Worm (Caenorhabditis elegans) whole organism, L4 larva: Measurements from ENCODE around the gene sup-35.

Experiments used
- D1046.2 ChIP-seq: fragments of 200-800 bp; sonication (Bioruptor generic); IDR thresholded peaks from 2 replicates; pipeline ENCODE4 v1.3.6; 2022; ENCODE audit warnings: missing genetic modification characterization, missing compliant biosample characterization
- F37D6.2 ChIP-seq: sonication (generic microtip); optimal IDR thresholded peaks from 2 replicates; lab custom pipeline; 2016; ENCODE audit warnings: mild to moderate bottlenecking, missing genetic modification characterization, missing compliant biosample characterization
- F49E8.2 ChIP-seq: sonication (generic microtip); optimal IDR thresholded peaks from 2 replicates; lab custom pipeline; 2016; ENCODE audit warnings: missing compliant biosample characterization, mild to moderate bottlenecking, missing genetic modification characterization, borderline replicate concordance
- T26A8.4 ChIP-seq: fragments of 200-800 bp; sonication (Bioruptor generic); IDR thresholded peaks from 2 replicates; pipeline ENCODE4 v1.3.6; 2022; ENCODE audit warnings: missing genetic modification characterization, missing compliant biosample characterization
- Y48G9A.11 ChIP-seq: fragments of 200-800 bp; sonication (Bioruptor generic); IDR thresholded peaks from 2 replicates; pipeline ENCODE4 v1.3.6; 2022; ENCODE audit warnings: missing genetic modification reagents, missing genetic modification characterization, missing compliant biosample characterization
- Y75B8A.6 ChIP-seq: fragments of 200-800 bp; sonication (Bioruptor generic); IDR thresholded peaks from 2 replicates; pipeline ENCODE4 v1.3.6; 2022; ENCODE audit warnings: missing genetic modification reagents, missing genetic modification characterization, missing compliant biosample characterization
- ZK337.2 ChIP-seq: fragments of 200-800 bp; sonication (Bioruptor generic); IDR thresholded peaks from 2 replicates; pipeline ENCODE4 v1.3.6; 2022; ENCODE audit warnings: missing genetic modification reagents, missing genetic modification characterization, missing compliant biosample characterization
- ZK546.5 ChIP-seq, 2 experiments: sonication (generic microtip); optimal IDR thresholded peaks; 2 replicates each; lab custom pipeline; 2017; ENCODE audit warnings: missing biosample characterization in 2 of 2, missing genetic modification characterization in 2 of 2
- aha-1 ChIP-seq: fragments of 150-350 bp; peaks from one replicate; lab custom pipeline; 2014; ENCODE audit warnings: missing biosample characterization, missing genetic modification characterization
- aly-2 ChIP-seq: sonication (generic microtip); optimal IDR thresholded peaks from 2 replicates; lab custom pipeline; 2018; ENCODE audit warnings: missing biosample characterization, missing genetic modification characterization
- arid-1 ChIP-seq: fragments of 200-800 bp; sonication (Bioruptor generic); conservative IDR thresholded peaks from 2 replicates; pipeline ENCODE4 v1.3.6; 2022; ENCODE audit warnings: missing genetic modification reagents, missing genetic modification characterization, missing compliant biosample characterization
- ceh-20 ChIP-seq: fragments of 200-800 bp; sonication (Bioruptor generic); IDR thresholded peaks from 2 replicates; pipeline ENCODE4 v1.3.6; 2022; ENCODE audit warnings: missing genetic modification reagents, missing genetic modification characterization, missing compliant biosample characterization
- ceh-28 ChIP-seq: fragments of 150-350 bp; optimal IDR thresholded peaks from 2 replicates; lab custom pipeline; 2014; ENCODE audit warnings: missing biosample characterization, missing genetic modification reagents, missing genetic modification characterization
- ceh-32 ChIP-seq: sonication (generic microtip); optimal IDR thresholded peaks from 2 replicates; lab custom pipeline; 2016; ENCODE audit warnings: mild to moderate bottlenecking, missing genetic modification characterization, missing compliant biosample characterization; ENCODE audit not compliant: poor library complexity
- ceh-82 ChIP-seq: sonication (generic microtip); optimal IDR thresholded peaks from 2 replicates; lab custom pipeline; 2017; ENCODE audit warnings: missing biosample characterization, missing genetic modification characterization
- ces-1 ChIP-seq: fragments of 150-350 bp; sonication (generic microtip); optimal IDR thresholded peaks from 4 replicates; lab custom pipeline; 2014; ENCODE audit warnings: missing biosample characterization, missing genetic modification reagents, missing genetic modification characterization
- dmd-6 ChIP-seq: fragments of 200-800 bp; sonication (Bioruptor generic); IDR thresholded peaks from 2 replicates; pipeline ENCODE4 v1.3.6; 2022; ENCODE audit warnings: missing genetic modification reagents, missing genetic modification characterization, missing compliant biosample characterization
- dmd-8 ChIP-seq: fragments of 200-800 bp; sonication (Bioruptor generic); IDR thresholded peaks from 2 replicates; pipeline ENCODE4 v1.3.6; 2022; ENCODE audit warnings: missing genetic modification characterization, missing compliant biosample characterization
- dmd-9 ChIP-seq: fragments of 200-800 bp; sonication (Bioruptor generic); IDR thresholded peaks from 2 replicates; pipeline ENCODE4 v1.3.6; 2022; ENCODE audit warnings: missing genetic modification reagents, missing genetic modification characterization, missing compliant biosample characterization
- dve-1 ChIP-seq: sonication (generic microtip); optimal IDR thresholded peaks from 2 replicates; lab custom pipeline; 2017; ENCODE audit warnings: antibody characterized with exemption, mild to moderate bottlenecking, missing genetic modification characterization, missing compliant biosample characterization; ENCODE audit not compliant: insufficient read depth
- fos-1 ChIP-seq: fragments of 150-350 bp; optimal IDR thresholded peaks from 2 replicates; lab custom pipeline; 2014; ENCODE audit warnings: missing biosample characterization, missing genetic modification characterization
- hlh-30 ChIP-seq: sonication (generic microtip); optimal IDR thresholded peaks from 2 replicates; lab custom pipeline; 2017; ENCODE audit warnings: antibody characterized with exemption, mild to moderate bottlenecking, missing genetic modification characterization, missing compliant biosample characterization; ENCODE audit not compliant: insufficient read depth
- lim-7 ChIP-seq: fragments of 200-800 bp; sonication (Bioruptor generic); IDR thresholded peaks from 2 replicates; pipeline ENCODE4 v1.3.6; 2022; ENCODE audit warnings: missing genetic modification characterization, missing compliant biosample characterization
- lin-1 ChIP-seq: fragments of 200-800 bp; sonication (Bioruptor generic); IDR thresholded peaks from 2 replicates; pipeline ENCODE4 v1.3.6; 2022; ENCODE audit warnings: missing genetic modification reagents, missing genetic modification characterization, missing compliant biosample characterization
- lin-13 ChIP-seq: fragments of 150-350 bp; optimal IDR thresholded peaks from 2 replicates; lab custom pipeline; 2014; ENCODE audit warnings: missing biosample characterization, missing genetic modification reagents, missing genetic modification characterization
- lin-29 ChIP-seq: fragments of 200-800 bp; sonication (Bioruptor generic); IDR thresholded peaks from 2 replicates; pipeline ENCODE4 v1.3.6; 2022; ENCODE audit warnings: missing genetic modification reagents, missing genetic modification characterization, missing compliant biosample characterization
- lsy-2 ChIP-seq, 2 experiments: fragments of 150-350 bp in 1 of 2; sonication (generic microtip) in 1 of 2; optimal IDR thresholded peaks; 2 replicates each; lab custom pipeline; 2014 to 2017; ENCODE audit warnings: missing biosample characterization in 2 of 2, missing genetic modification characterization in 2 of 2
- madf-5 ChIP-seq, 2 experiments: fragments of 200-800 bp; sonication (Bioruptor generic); IDR thresholded peaks; 2 replicates each; pipeline ENCODE4 v1.3.6; 2022; ENCODE audit warnings: missing compliant biosample characterization in 2 of 2, missing genetic modification characterization in 2 of 2
- madf-9 ChIP-seq: fragments of 200-800 bp; sonication (Bioruptor generic); conservative IDR thresholded peaks from 2 replicates; pipeline ENCODE4 v1.3.6; 2022; ENCODE audit warnings: missing genetic modification reagents, missing genetic modification characterization, missing compliant biosample characterization
- mep-1 ChIP-seq: fragments of 150-350 bp; sonication (generic microtip); optimal IDR thresholded peaks from 3 replicates; lab custom pipeline; 2014; ENCODE audit warnings: missing biosample characterization, missing genetic modification characterization
- nhr-102 ChIP-seq: sonication (generic microtip); optimal IDR thresholded peaks from 2 replicates; lab custom pipeline; 2016; ENCODE audit warnings: mild to moderate bottlenecking, missing genetic modification characterization, moderate library complexity, missing compliant biosample characterization
- nhr-25 ChIP-seq: sonication (generic microtip); optimal IDR thresholded peaks from 2 replicates; lab custom pipeline; 2017; ENCODE audit warnings: missing genetic modification characterization, mild to moderate bottlenecking, missing compliant biosample characterization, antibody characterized with exemption, moderate library complexity, borderline replicate concordance; ENCODE audit not compliant: insufficient read depth
- nhr-6 ChIP-seq: fragments of 150-350 bp; optimal IDR thresholded peaks from 2 replicates; lab custom pipeline; 2014; ENCODE audit warnings: missing biosample characterization, missing genetic modification characterization
- nhr-77 ChIP-seq: fragments of 150-350 bp; optimal IDR thresholded peaks from 2 replicates; lab custom pipeline; 2014; ENCODE audit warnings: missing biosample characterization, missing genetic modification characterization
- pha-4 ChIP-seq, 2 experiments: fragments of 150-350 bp in 1 of 2; fragments of 200-800 bp in 1 of 2; sonication (Bioruptor generic) in 1 of 2; IDR thresholded peaks in 1 of 2; optimal IDR thresholded peaks in 1 of 2; 2 replicates each; pipeline versions ENCODE4 v1.3.6 to Lab custom; 2014 to 2022; ENCODE audit warnings: missing genetic modification characterization in 2 of 2, missing genetic modification reagents in 2 of 2, missing biosample characterization in 1 of 2, missing compliant biosample characterization in 1 of 2
- sdz-12 ChIP-seq: fragments of 200-800 bp; sonication (Bioruptor generic); optimal IDR thresholded peaks from 2 replicates; lab custom pipeline; 2018; ENCODE audit warnings: mild to moderate bottlenecking, missing genetic modification characterization, missing compliant biosample characterization
- snpc-1.2 ChIP-seq: fragments of 200-800 bp; sonication (Bioruptor generic); IDR thresholded peaks from 2 replicates; pipeline ENCODE4 v1.3.6; 2022; ENCODE audit warnings: missing genetic modification reagents, missing genetic modification characterization, missing compliant biosample characterization
- snpc-4 ChIP-seq: fragments of 150-350 bp; optimal IDR thresholded peaks from 2 replicates; lab custom pipeline; 2014; ENCODE audit warnings: missing biosample characterization, missing genetic modification characterization
- tra-1 ChIP-seq: fragments of 200-800 bp; sonication (Bioruptor generic); IDR thresholded peaks from 2 replicates; pipeline ENCODE4 v1.3.6; 2022; ENCODE audit warnings: missing genetic modification reagents, missing genetic modification characterization, missing compliant biosample characterization
- unc-39 ChIP-seq: sonication (generic microtip); optimal IDR thresholded peaks from 2 replicates; lab custom pipeline; 2017; ENCODE audit warnings: missing biosample characterization, missing genetic modification characterization
- unc-62 ChIP-seq, 3 experiments: fragments of 150-350 bp in 1 of 3; sonication (generic microtip); optimal IDR thresholded peaks in 2 of 3; peaks in 1 of 3; 1 replicate in 1 of 3; 2 replicates in 2 of 3; lab custom pipeline; 2014 to 2017; ENCODE audit warnings: missing biosample characterization in 3 of 3, missing genetic modification characterization in 3 of 3, missing genetic modification reagents in 3 of 3, missing genotype in 1 of 3
- vab-7 ChIP-seq: fragments of 200-800 bp; sonication (Bioruptor generic); IDR thresholded peaks from 2 replicates; pipeline ENCODE4 v1.3.6; 2022; ENCODE audit warnings: missing genetic modification reagents, missing genetic modification characterization, missing compliant biosample characterization
- zfp-2 ChIP-seq: sonication (generic microtip); optimal IDR thresholded peaks from 2 replicates; lab custom pipeline; 2016; ENCODE audit warnings: mild to moderate bottlenecking, missing genetic modification characterization, missing compliant biosample characterization
- ztf-11 ChIP-seq: fragments of 150-350 bp; optimal IDR thresholded peaks from 2 replicates; lab custom pipeline; 2014; ENCODE audit warnings: missing biosample characterization, missing genetic modification characterization

The sup-35 gene

ce11 chrIII:11110756-11111155 lies 8.3 kb downstream of the sup-35 start (continued):
- TF ChIP-seq dmd-6 (GFP tag; lab: Robert Waterston, UW) (peak; percentile 71), D1046.2 (0 out of 2 replicates have a peak, but pooled peaks have one; percentile 30), dve-1 (tag; lab: Kevin White, UChicago) (peak; percentile 47), ceh-82 (no peak), snpc-4 (tag; lab: Kevin White, UChicago) (no peak), madf-5 (GFP tag; IDR thresholded peaks at IDR 0.05; lab: Robert Waterston, UW) (no peak), lim-7 (no peak), vab-7 (GFP tag; lab: Robert Waterston, UW) (peak; percentile 59; the same call in 1 of the 2 replicates), ceh-20 (GFP tag; lab: Robert Waterston, UW) (0 out of 2 replicates have a peak, but pooled peaks have one; percentile 35), F49E8.2 (tag; lab: Kevin White, UChicago) (peak; percentile 29), lin-1 (GFP tag; lab: Robert Waterston, UW) (no peak), Y75B8A.6 (GFP tag; lab: Robert Waterston, UW) (no peak), T26A8.4 (GFP tag; lab: Robert Waterston, UW) (peak; percentile 71), hlh-30 (tag; lab: Kevin White, UChicago) (peak; percentile 53), nhr-102 (tag; lab: Kevin White, UChicago) (peak; percentile 74), dmd-8 (no peak), dmd-9 (GFP tag; lab: Robert Waterston, UW) (no peak), lin-13 (peak; percentile 15), aly-2 (tag; lab: Kevin White, UChicago) (no peak), ces-1 (GFP tag; lab: Kevin White, UChicago) (no peak), ZK337.2 (no peak), ceh-28 (no peak), aha-1 (tag; lab: Kevin White, UChicago) (peak; percentile 39), pha-4 (GFP tag; IDR thresholded peaks at IDR 0.05; lab: Robert Waterston, UW) (peak; percentile 41; the same call in 1 of the 2 replicates), pha-4 (tag; optimal IDR thresholded peaks at IDR 0.05; lab: Kevin White, UChicago) (no peak), nhr-6 (tag; lab: Kevin White, UChicago) (peak; percentile 43), fos-1 (tag; lab: Kevin White, UChicago) (no peak), mep-1 (tag; lab: Kevin White, UChicago) (peak; percentile 43), zfp-2 (no peak)
- TF ChIP-seq, all 104 proteins: peak for 36

ce11 chrIII:11107327-11107726 lies 11.7 kb downstream of the sup-35 start:
- no peak for TF ChIP-seq lin-13
- no peak for TF ChIP-seq ZK546.5 (tag; optimal IDR thresholded peaks at IDR 0.05; lab: Kevin White, UChicago)
- TF ChIP-seq sdz-12: no peak
- TF ChIP-seq unc-62 (GFP tag; optimal IDR thresholded peaks at IDR 0.05 in 1 of 2; lab: Kevin White, UChicago): no peak
- TF ChIP-seq unc-62 (tag; optimal IDR thresholded peaks at IDR 0.05; lab: Kevin White, UChicago): no peak
- TF ChIP-seq fos-1 (tag; lab: Kevin White, UChicago): no peak
- TF ChIP-seq Y48G9A.11: peak; percentile 65

- no peak for TF ChIP-seq nhr-102 (tag; lab: Kevin White, UChicago)
- TF ChIP-seq snpc-1.2 (GFP tag; lab: Robert Waterston, UW): no peak
- no peak for TF ChIP-seq F37D6.2 (tag; lab: Kevin White, UChicago)
- no peak for TF ChIP-seq ZK546.5 (tag; optimal IDR thresholded peaks at IDR 0.05; lab: Kevin White, UChicago)
- no peak for TF ChIP-seq lin-29 (GFP tag; lab: Robert Waterston, UW)
- no peak for TF ChIP-seq T26A8.4 (GFP tag; lab: Robert Waterston, UW)
- no peak for TF ChIP-seq zfp-2
- no peak for TF ChIP-seq lsy-2 (tag; optimal IDR thresholded peaks at IDR 0.05; lab: Kevin White, UChicago)
- no peak for TF ChIP-seq nhr-77 (tag; lab: Kevin White, UChicago)
- no peak for TF ChIP-seq fos-1 (tag; lab: Kevin White, UChicago)
- no peak for TF ChIP-seq nhr-25 (tag; lab: Kevin White, UChicago)
- no peak for TF ChIP-seq tra-1 (GFP tag; lab: Robert Waterston, UW)
- TF ChIP-seq ZK337.2: no peak
- no peak for TF ChIP-seq unc-39
- no peak for TF ChIP-seq madf-9
- no peak for TF ChIP-seq arid-1 (GFP tag; lab: Robert Waterston, UW)
- no peak for TF ChIP-seq sdz-12
- no peak for TF ChIP-seq ztf-11
- TF ChIP-seq ceh-32 (tag; lab: Kevin White, UChicago): no peak
- TF ChIP-seq F49E8.2 (tag; lab: Kevin White, UChicago): no peak
These were observed 17.8 kb downstream of the sup-35 start for ce11 chrIII:11101246-11101645.
